Worm (Caenorhabditis elegans): ENCODE results near the gene otpl-3.

ce11 chrX:6889374-6889773 lies 35.2 kb downstream of the otpl-3 start, which contains the start of gene unc-6:
- TF ChIP-seq blmp-1 (tag; optimal IDR thresholded peaks at IDR 0.05) = no peak
- TF ChIP-seq unc-62 (GFP tag; optimal IDR thresholded peaks at IDR 0.05) = no peak
- no peak for TF ChIP-seq mab-5 (tag; optimal IDR thresholded peaks at IDR 0.05)
- TF ChIP-seq mls-2 (tag; optimal IDR thresholded peaks at IDR 0.05) = no peak
- no peak for TF ChIP-seq nhr-237 (tag; optimal IDR thresholded peaks at IDR 0.05)
- TF ChIP-seq nhr-12 (tag; optimal IDR thresholded peaks at IDR 0.05) = no peak
- TF ChIP-seq ces-1 (GFP tag; optimal IDR thresholded peaks at IDR 0.05) = no peak
- TF ChIP-seq nhr-76 (tag; optimal IDR thresholded peaks at IDR 0.05) = no peak
- no peak for TF ChIP-seq hlh-1 (tag; optimal IDR thresholded peaks at IDR 0.05)
- TF ChIP-seq ceh-43 (GFP tag; optimal IDR thresholded peaks at IDR 0.05) = no peak
